Worm (Caenorhabditis elegans) whole organism, dauer: ENCODE results near the gene lipl-3.

Experiments used
- unc-62 ChIP-seq: sonication (generic microtip); optimal IDR thresholded peaks from 2 replicates; lab custom pipeline; 2017; ENCODE audit warnings: missing biosample characterization, missing genetic modification reagents, missing genetic modification characterization

lipl-3 gene

DNA sequence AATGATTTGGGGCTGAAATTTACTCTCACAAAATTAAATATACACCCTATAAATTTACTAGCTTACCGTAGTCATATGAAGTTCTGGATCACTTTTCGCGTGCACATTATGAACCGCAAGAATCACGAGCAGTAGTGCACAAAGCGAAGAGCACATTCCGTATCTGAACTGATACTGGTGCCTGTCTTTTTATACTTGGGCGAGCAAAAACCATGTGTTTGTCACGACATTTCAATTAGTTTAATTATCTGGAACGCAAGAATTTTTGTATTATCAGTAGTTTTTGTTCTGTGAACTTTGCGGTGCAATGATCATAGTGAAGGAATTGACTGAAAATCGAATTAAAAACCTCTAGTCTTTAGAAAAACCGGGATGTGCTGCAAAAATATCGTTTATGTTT lies at the start of gene lipl-3:
lipl-3 (minus strand) TSS at position 161 of the 400 bp plus-strand sequence.
- no peak for TF ChIP-seq unc-62

DNA sequence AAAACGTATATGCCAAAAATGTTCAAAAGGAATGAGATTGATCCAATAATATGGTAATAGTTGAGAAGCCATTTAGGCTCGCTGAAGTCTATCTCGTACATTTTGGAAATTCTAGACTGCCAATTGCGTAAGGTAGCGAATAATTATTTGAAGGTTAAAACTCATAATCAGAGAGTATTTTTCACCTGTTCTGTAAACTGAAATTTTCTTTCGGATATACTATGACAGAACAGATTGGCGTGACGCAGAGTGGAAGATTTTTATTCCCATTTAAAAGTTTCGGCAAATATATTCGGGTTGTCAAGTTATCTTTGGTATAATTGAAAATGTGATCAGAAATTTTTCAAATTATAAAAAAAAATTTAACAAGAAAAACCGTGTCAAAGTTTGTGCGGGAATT lies 44.1 kb upstream of the lipl-3 start, which contains the start of gene sri-72:
sri-72 (minus strand) TSS at position 101 of the 400 bp plus-strand sequence.
- TF ChIP-seq unc-62, result no peak

DNA sequence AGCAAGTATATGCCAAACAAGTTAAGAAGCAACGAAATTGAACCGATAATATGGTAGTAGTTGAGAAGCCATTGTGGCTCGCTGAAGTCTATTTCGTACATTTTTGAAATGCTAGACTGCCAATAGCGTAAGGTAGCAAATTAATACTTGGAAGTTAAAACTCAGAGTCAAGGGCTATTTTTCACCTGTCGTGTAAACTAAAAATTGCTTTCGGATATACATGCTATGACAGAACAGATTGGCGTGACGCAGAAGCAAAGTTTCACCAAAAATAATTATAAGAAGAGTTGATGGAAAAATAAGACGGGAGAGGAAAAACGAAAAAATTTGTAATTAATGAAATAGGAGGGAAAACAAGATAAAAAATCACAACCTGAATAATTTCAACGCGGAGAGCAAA lies 42.0 kb upstream of the lipl-3 start, which contains the start of gene sri-73:
sri-73 (minus strand) TSS at position 101 of the 400 bp plus-strand sequence.
- no peak for TF ChIP-seq unc-62

DNA sequence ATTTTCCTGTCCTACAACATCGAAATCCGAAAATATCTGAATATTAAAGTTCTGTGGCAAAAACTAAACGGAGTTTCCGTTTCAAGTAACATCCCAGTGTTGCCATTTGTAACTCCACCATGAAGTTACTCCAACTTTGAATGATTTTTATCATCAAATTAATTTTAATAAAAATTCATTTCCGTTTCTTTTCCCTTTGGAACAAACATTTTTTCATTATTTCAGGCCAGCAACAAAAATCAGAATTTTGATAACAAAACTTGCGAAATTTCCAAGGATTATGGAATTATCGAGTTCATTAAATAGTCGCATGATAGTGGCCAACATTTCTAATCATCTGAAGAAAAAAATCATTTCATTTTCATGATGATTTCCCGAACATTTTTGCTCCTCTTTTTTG lies 38.8 kb upstream of the lipl-3 start, which contains the start of gene C14C6.2:
C14C6.2 (plus strand) TSS at position 301 of the 400 bp plus-strand sequence.
- no peak for TF ChIP-seq unc-62

DNA sequence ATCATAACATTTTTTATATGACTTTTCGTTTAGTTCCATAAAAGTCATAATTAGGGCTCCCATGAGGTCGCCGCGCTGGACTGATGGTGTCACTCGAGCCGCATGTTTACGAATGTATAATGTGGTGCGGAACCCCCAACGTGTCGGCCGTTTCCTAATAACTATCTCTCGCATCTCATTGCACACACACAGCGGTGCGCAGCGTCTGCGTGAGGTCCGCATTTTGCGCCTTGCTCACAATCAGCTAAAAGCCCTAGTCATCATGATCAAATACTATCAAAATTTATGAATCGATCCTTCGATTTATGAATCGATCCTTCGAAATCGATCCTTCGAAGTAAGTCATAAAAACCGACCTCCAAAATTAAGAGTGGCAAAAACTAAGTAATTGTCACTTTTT lies 35.9 kb upstream of the lipl-3 start, which contains the start of gene srx-7:
srx-7 (plus strand) TSS at position 256 of the 400 bp plus-strand sequence.
- no peak for TF ChIP-seq unc-62

DNA sequence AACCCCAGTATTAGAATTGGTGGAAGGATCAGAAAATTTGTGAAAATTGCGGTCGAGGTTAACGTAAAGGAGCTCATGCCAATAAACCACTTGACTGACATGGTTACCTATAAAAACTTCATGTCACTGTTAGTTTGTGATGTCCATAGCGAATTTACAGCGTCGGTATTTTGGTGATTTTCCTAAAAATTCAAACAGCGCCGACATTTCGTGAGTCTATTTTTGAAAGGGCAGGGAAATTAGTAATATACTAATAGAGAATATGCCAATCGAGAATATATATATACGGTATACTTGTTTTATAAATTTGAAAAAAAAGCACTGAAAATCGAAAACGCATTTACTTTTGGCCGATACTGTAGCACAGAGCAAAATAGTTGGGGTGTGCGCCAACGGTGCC lies 32.0 kb upstream of the lipl-3 start, which contains the start of gene srx-8:
srx-8 (minus strand) TSS at position 101 of the 400 bp plus-strand sequence.
- no peak for TF ChIP-seq unc-62

DNA sequence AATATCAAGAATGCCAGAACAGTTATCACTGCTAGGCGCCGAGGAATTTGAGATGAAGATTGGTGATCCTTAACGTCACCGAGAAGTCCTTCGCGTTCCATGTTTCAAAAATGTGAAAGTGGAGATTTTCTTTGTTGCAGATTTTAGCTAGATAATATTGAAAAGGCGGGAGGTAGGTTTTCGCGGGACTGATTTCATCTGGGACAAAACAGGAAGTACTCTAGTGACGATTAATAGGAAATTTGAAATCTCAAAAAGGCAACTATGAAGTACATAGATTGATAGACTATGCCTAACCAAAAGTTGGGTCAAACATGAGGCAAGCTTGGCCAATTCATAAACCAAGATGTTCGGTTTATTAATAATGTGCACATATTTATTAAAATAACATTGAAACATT lies 29.0 kb upstream of the lipl-3 start, which contains the start of gene C14C6.8:
C14C6.8 (minus strand) TSS at position 101 of the 400 bp plus-strand sequence.
- no peak for TF ChIP-seq unc-62

DNA sequence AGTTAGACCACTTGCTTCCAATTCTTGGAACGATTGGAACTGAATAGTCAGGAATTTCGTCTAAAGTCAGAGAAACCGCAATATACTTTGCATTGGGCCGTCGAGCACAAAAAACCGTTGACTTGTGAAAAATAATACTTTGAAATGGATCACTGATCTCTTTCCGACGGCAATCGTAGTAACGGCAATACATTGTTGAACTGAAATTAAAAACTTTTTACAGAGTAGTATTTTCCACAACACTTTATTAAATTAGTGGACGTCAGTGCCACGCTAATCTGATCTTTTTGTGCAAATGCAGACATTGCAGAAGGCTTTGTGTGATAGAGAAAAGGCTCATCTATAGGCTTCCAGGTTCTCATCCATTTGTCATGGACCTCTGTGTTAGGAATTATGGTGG lies 28.4 kb upstream of the lipl-3 start:
- no peak for TF ChIP-seq unc-62

DNA sequence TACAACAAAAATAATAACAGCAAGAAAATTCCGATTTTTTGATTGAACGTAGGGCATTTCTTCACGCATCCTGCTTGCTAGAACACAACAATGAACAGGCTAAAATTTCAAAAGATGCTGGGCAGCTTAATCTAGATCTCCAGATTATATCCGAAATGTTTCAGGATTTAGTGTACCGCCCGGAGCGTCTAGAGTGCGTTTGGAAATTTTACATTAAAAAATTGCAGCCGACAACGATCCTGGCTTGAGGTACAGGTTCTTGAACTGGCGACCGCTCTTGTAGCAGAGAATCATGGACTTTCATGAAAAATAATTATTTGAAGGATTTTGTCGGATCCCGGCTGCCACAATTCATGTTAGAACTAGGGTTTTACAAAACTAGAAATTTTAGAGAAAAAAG lies 24.0 kb upstream of the lipl-3 start, which contains the start of gene C14C6.6:
C14C6.6 (minus strand) TSS at position 101 of the 400 bp plus-strand sequence.
- no peak for TF ChIP-seq unc-62

DNA sequence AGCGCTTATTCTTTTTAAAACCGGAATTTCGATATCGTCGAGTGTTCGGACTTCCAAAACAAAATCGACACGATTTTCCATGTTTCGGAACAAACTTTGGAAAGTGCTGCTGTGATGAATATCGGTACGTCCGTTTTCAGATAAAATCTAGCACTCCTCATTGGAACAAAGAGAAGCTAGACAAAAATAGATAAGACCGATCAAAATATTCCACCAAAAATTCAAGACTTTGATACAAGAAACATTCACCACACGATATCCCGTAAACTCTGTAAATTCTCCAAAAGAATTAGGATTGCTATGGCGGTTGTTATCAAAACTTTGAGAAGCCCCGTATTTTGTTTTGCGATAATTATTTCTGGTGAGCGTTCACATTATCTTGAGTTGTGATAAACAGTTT lies 19.2 kb upstream of the lipl-3 start, which contains the start of gene C14C6.3:
C14C6.3 (plus strand) TSS at position 301 of the 400 bp plus-strand sequence.
- no peak for TF ChIP-seq unc-62

DNA sequence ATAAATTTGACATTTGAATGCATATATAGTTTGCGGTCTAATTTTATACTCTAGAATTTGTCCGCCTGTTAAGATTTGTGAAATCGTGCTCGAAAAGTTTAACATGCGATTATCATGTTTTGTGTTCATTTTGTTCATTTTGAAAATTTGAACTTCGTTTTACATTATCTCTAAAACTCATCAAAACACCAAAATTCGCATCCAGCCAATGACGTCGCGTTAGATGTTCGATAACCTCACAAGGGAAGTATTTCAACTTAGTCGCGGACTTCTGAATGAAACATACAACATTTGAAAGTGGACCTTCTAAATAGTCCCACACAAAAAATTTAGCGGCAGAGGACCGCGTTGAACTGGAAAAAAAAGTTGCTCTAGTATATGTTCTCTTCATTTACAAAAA lies 17.5 kb upstream of the lipl-3 start:
- no peak for TF ChIP-seq unc-62

DNA sequence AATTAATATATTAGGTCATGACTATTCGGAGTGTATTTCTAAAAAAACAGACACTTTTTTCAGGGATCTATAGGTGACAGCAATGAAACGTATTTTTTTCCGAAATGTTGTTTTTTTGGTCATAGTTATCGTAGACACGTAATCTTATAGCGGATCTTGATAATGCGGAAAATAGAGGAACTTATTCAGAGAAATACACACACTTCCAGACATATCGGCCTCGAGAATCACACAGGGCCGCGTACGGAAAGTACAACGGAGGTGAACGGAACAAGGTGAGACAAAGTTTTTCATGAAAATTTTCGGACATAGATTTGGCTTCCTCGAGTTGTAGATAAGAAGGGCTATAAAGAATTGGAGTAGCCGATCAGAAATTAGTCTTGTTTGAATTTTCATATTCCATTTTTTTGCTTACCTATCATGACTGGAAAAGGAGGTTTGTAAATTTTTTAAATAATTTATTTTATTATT lies 15.1 kb upstream of the lipl-3 start, which contains the start of gene nhr-155:
nhr-155 (plus strand) TSS at position 421 of the 471 bp plus-strand sequence.
- no peak for TF ChIP-seq unc-62

DNA sequence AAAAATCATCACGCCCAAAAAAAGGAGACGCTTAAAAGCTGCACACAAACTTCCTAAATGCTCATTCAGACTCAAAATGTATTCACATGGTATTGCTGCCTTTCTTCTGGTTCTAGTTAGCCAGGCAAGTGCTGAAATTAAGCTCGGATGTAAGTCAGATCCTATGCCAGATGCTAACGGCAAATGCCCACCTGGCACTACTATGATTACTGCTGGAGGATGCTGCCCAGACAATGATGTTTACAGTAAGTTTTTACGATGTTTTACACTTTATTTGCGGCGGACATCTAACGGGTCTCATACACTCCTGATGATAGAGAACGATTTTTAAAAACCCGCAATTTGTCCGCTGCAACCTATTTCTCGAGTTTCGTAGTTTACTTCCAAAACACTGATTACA lies 12.6 kb upstream of the lipl-3 start, which contains the start of gene C14C6.5:
C14C6.5 (plus strand) TSS at position 58 of the 400 bp plus-strand sequence.
- no peak for TF ChIP-seq unc-62

DNA sequence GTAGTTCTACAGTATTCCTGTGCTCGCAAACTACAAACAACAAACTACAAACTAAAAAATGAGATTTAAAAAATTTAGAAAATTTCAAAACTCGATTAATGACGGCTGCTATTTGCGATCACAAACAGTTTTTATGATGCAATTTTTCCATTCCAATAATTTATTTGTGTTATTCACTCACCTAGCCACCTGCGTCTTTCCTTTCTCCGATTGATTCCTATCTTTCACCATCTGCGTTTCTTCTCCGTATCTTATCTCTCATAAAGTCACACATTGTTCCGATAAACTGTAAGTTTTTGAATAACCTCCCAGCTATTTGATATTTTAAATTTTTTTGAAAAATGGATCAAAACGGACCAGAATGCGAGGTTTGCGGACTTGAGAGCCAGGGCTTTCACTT lies 10.2 kb upstream of the lipl-3 start, which contains the start of gene nhr-132:
nhr-132 (plus strand) TSS at position 271 of the 400 bp plus-strand sequence.
- no peak for TF ChIP-seq unc-62

DNA sequence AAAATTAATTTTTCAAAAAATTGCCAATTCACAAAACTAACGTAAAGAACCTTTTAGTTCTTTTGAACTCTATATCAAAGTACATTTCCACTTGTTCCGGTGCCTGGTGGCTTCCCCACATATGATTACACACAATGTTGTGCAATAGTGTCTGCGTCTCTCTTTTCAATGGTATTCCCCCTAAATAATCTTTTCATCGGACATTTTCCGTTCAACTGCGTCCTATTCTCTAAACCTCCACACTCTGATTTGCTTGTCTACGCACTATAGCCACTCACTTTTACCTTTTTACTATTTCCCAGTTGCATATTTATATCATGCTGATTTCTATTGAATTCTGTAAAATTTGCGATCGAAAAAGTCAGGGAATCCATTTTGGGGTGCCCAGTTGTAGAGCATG lies 8.0 kb upstream of the lipl-3 start, which contains the start of gene nhr-58:
nhr-58 (plus strand) TSS at position 214 of the 400 bp plus-strand sequence.
- no peak for TF ChIP-seq unc-62

DNA sequence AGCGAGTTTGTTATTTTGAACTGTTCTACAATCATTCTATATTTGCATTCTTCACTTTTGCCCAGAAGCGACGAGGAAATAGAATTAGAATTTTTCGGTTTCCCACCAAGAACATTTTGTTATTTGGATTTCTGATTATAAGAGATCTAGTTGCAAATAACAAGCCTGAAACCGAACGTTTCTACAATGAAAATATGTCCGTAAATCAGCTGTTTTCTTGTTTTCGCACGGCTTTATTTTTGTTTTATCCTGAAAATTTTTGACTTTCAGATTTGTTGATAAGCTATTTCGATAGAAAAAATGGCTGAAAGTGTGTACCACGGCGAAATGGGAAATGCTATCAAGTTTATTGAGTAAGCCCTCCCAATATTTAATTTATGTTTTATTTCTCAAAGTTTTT lies 3.6 kb upstream of the lipl-3 start, which contains the start of gene srw-108:
srw-108 (plus strand) TSS at position 301 of the 400 bp plus-strand sequence.
- no peak for TF ChIP-seq unc-62

DNA sequence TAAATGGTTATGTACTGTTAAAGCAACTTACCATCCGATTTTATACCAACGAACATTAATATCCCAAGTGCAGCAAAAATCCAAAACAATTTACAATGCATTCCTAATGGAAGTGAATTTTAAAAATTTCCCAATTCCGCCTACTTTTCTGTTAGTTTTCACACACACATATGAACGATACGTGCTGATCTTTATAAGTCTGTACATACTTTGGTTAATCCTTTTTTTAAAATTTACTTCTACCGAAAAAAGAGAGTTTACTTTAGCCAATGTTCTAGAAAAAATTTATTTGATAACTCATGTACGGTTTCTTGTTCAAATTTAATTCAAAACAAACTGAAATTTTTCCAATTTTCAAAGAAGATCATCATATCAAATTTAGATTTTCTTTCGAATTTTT lies 1.0 kb upstream of the lipl-3 start, which contains the start of gene R11G11.16:
R11G11.16 (minus strand) TSS at position 101 of the 400 bp plus-strand sequence.
- TF ChIP-seq unc-62, result no peak

DNA sequence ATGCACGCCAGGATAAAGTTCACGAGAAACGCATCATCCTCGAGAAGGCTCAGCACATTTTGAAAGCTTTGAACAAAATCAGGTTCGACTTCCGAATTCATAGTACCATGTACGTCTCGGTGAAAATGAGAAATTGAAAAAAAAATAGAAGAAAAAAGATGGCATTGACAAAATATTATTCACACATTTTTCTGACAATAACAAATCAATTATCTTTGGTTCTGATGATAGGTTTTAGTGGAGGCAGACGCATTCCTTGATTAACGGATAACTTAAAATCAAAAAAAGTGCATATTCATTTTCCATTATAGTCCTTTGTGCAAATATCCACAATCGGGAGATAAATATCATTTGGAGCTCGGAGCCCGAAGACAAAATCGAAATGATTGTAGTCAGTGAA lies 2.5 kb downstream of the lipl-3 start, which contains the start of gene srw-107:
srw-107 (minus strand) TSS at position 101 of the 400 bp plus-strand sequence.
- TF ChIP-seq unc-62, result no peak
